Worm (Caenorhabditis elegans) whole organism, late embryonic: ENCODE measurements around the gene T26C5.4.

Source experiments
- C38D4.7 ChIP-seq: fragments of 200-800 bp; sonication (Bioruptor generic); optimal IDR thresholded peaks from 2 replicates; lab custom pipeline; 2018; ENCODE audit warnings: mild to moderate bottlenecking, missing genetic modification characterization, moderate library complexity, missing compliant biosample characterization
- K02D7.2 ChIP-seq: sonication (generic microtip); optimal IDR thresholded peaks from 2 replicates; lab custom pipeline; 2017; ENCODE audit warnings: mild to moderate bottlenecking, missing genetic modification characterization, missing compliant biosample characterization
- K09A11.1 ChIP-seq: sonication (generic microtip); optimal IDR thresholded peaks from 2 replicates; lab custom pipeline; 2017; ENCODE audit warnings: antibody characterized with exemption, mild to moderate bottlenecking, missing genetic modification characterization, missing compliant biosample characterization; ENCODE audit not compliant: insufficient read depth
- ahr-1 ChIP-seq: sonication (generic microtip); optimal IDR thresholded peaks from 2 replicates; lab custom pipeline; 2016; ENCODE audit warnings: missing genetic modification characterization, missing compliant biosample characterization
- ama-1 ChIP-seq: fragments of 150-350 bp; optimal IDR thresholded peaks from 2 replicates; lab custom pipeline; 2014
- ceh-18 ChIP-seq: sonication (generic microtip); optimal IDR thresholded peaks from 2 replicates; lab custom pipeline; 2016; ENCODE audit warnings: missing genetic modification characterization, missing compliant biosample characterization
- ceh-19 ChIP-seq: fragments of 200-800 bp; sonication (Bioruptor generic); optimal IDR thresholded peaks from 2 replicates; lab custom pipeline; 2018; ENCODE audit warnings: mild to moderate bottlenecking, missing genetic modification characterization, missing compliant biosample characterization
- ceh-2 ChIP-seq: sonication (generic microtip); optimal IDR thresholded peaks from 2 replicates; lab custom pipeline; 2016; ENCODE audit warnings: missing genotype, missing genetic modification characterization, missing compliant biosample characterization
- ceh-24 ChIP-seq: sonication (generic microtip); optimal IDR thresholded peaks from 2 replicates; lab custom pipeline; 2016; ENCODE audit warnings: mild to moderate bottlenecking, missing genetic modification characterization, missing compliant biosample characterization
- ceh-31 ChIP-seq: sonication (generic microtip); optimal IDR thresholded peaks from 2 replicates; lab custom pipeline; 2016; ENCODE audit warnings: missing genetic modification characterization, missing compliant biosample characterization
- ceh-6 ChIP-seq: fragments of 200-800 bp; sonication (Bioruptor generic); optimal IDR thresholded peaks from 2 replicates; lab custom pipeline; 2018; ENCODE audit warnings: mild to moderate bottlenecking, missing genetic modification characterization, missing compliant biosample characterization
- dve-1 ChIP-seq: sonication (generic microtip); optimal IDR thresholded peaks from 2 replicates; lab custom pipeline; 2017; ENCODE audit warnings: antibody characterized with exemption, mild to moderate bottlenecking, missing genetic modification characterization, missing compliant biosample characterization
- elt-2 ChIP-seq: sonication (generic microtip); optimal IDR thresholded peaks from 2 replicates; lab custom pipeline; 2016; ENCODE audit warnings: missing genetic modification reagents, missing genetic modification characterization, missing compliant biosample characterization
- eyg-1 ChIP-seq: sonication (generic microtip); optimal IDR thresholded peaks from 2 replicates; lab custom pipeline; 2016; ENCODE audit warnings: missing genotype, missing genetic modification characterization, missing compliant biosample characterization
- gmeb-2 ChIP-seq: sonication (generic microtip); optimal IDR thresholded peaks from 2 replicates; lab custom pipeline; 2016; ENCODE audit warnings: missing genetic modification characterization, inconsistent platforms, missing compliant biosample characterization
- hlh-13 ChIP-seq: fragments of 200-800 bp; sonication (Bioruptor generic); optimal IDR thresholded peaks from 2 replicates; lab custom pipeline; 2018; ENCODE audit warnings: mild to moderate bottlenecking, missing genetic modification characterization, missing compliant biosample characterization
- hlh-15 ChIP-seq: sonication (generic microtip); optimal IDR thresholded peaks from 2 replicates; lab custom pipeline; 2016; ENCODE audit warnings: missing genetic modification characterization, missing compliant biosample characterization
- hlh-30 ChIP-seq: sonication (generic microtip); optimal IDR thresholded peaks from 2 replicates; lab custom pipeline; 2017; ENCODE audit warnings: antibody characterized with exemption, missing genetic modification characterization, missing compliant biosample characterization; ENCODE audit not compliant: insufficient read depth
- lim-6 ChIP-seq: sonication (generic microtip); optimal IDR thresholded peaks from 2 replicates; lab custom pipeline; 2016; ENCODE audit warnings: missing genetic modification characterization, missing compliant biosample characterization
- lin-11 ChIP-seq: fragments of 200-800 bp; sonication (Bioruptor generic); optimal IDR thresholded peaks from 2 replicates; lab custom pipeline; 2018; ENCODE audit warnings: mild to moderate bottlenecking, missing genetic modification characterization, missing compliant biosample characterization
- madf-2 ChIP-seq: sonication (generic microtip); optimal IDR thresholded peaks from 2 replicates; lab custom pipeline; 2017; ENCODE audit warnings: missing genetic modification characterization, missing compliant biosample characterization
- nfya-1 ChIP-seq: sonication (generic microtip); optimal IDR thresholded peaks from 2 replicates; lab custom pipeline; 2017; ENCODE audit warnings: missing genetic modification characterization, mild to moderate bottlenecking, missing compliant biosample characterization, antibody characterized with exemption, moderate library complexity
- npax-4 ChIP-seq: sonication (generic microtip); optimal IDR thresholded peaks from 2 replicates; lab custom pipeline; 2016; ENCODE audit warnings: missing genetic modification characterization, missing compliant biosample characterization
- odd-2 ChIP-seq: sonication (generic microtip); optimal IDR thresholded peaks from 2 replicates; lab custom pipeline; 2017; ENCODE audit warnings: antibody characterized with exemption, mild to moderate bottlenecking, missing genetic modification characterization, missing compliant biosample characterization
- pag-3 ChIP-seq: sonication (generic microtip); optimal IDR thresholded peaks from 2 replicates; lab custom pipeline; 2016; ENCODE audit warnings: missing compliant biosample characterization, missing genetic modification characterization, borderline replicate concordance
- pat-9 ChIP-seq: fragments of 200-800 bp; sonication (Bioruptor generic); optimal IDR thresholded peaks from 2 replicates; lab custom pipeline; 2018; ENCODE audit warnings: mild to moderate bottlenecking, missing genetic modification characterization, moderate library complexity, missing compliant biosample characterization
- pros-1 ChIP-seq: fragments of 150-350 bp; optimal IDR thresholded peaks from 2 replicates; lab custom pipeline; 2014; ENCODE audit warnings: missing biosample characterization, missing genetic modification reagents, missing genetic modification characterization
- rnt-1 ChIP-seq: sonication (generic microtip); optimal IDR thresholded peaks from 2 replicates; lab custom pipeline; 2016; ENCODE audit warnings: missing genetic modification characterization, missing compliant biosample characterization
- sdc-2 ChIP-seq: sonication (generic microtip); optimal IDR thresholded peaks from 2 replicates; lab custom pipeline; 2016; ENCODE audit warnings: missing genotype, missing genetic modification characterization, missing compliant biosample characterization
- sox-2 ChIP-seq: fragments of 200-800 bp; sonication (Bioruptor generic); IDR thresholded peaks from 2 replicates; pipeline ENCODE4 v1.3.6; 2022; ENCODE audit warnings: missing genetic modification reagents, missing genetic modification characterization, missing compliant biosample characterization
- sox-4 ChIP-seq: sonication (generic microtip); optimal IDR thresholded peaks from 2 replicates; lab custom pipeline; 2017; ENCODE audit warnings: mild to moderate bottlenecking, missing genetic modification characterization, inconsistent platforms, missing compliant biosample characterization
- tbx-2 ChIP-seq: sonication (generic microtip); optimal IDR thresholded peaks from 2 replicates; lab custom pipeline; 2016; ENCODE audit warnings: missing genetic modification characterization, missing compliant biosample characterization
- ttx-3 ChIP-seq: sonication (generic microtip); optimal IDR thresholded peaks from 2 replicates; lab custom pipeline; 2016; ENCODE audit warnings: missing genetic modification reagents, missing genetic modification characterization, missing compliant biosample characterization
- unc-3 ChIP-seq, 2 experiments: fragments of 200-800 bp in 1 of 2; sonication (Bioruptor generic) in 1 of 2; sonication (generic microtip) in 1 of 2; conservative IDR thresholded peaks in 1 of 2; optimal IDR thresholded peaks in 1 of 2; 2 replicates each; pipeline versions ENCODE4 v1.3.6 to Lab custom; 2016 to 2022; ENCODE audit warnings: missing compliant biosample characterization in 2 of 2, missing genetic modification characterization in 2 of 2, missing genetic modification reagents in 1 of 2
- unc-42 ChIP-seq: sonication (generic microtip); optimal IDR thresholded peaks from 2 replicates; lab custom pipeline; 2016; ENCODE audit warnings: missing genotype, missing genetic modification characterization, missing compliant biosample characterization
- unc-55 ChIP-seq: sonication (generic microtip); optimal IDR thresholded peaks from 2 replicates; lab custom pipeline; 2017; ENCODE audit warnings: missing biosample characterization, missing genetic modification reagents, missing genetic modification characterization

Gene T26C5.4

DNA sequence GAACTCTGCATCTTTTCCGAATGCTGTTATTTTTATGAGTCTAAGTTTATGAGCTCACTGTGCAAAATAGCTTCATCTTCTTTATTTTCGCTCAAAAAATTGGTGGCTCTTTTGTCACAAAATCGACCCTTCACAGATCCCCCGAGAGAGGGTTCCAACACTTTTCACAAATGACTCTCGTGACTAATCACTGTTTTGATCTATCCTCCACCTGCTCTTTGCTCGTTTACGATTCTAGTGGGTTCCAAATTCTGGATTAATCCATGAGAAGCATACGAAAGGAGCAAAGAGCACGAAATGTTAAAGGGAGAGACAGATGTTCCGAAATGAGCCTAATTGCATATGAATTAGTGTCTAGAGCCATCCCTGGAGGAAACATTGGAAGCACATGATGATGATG lies 11.1 kb upstream of the T26C5.4 start:
- TF ChIP-seq unc-42 (tag; lab: Kevin White, UChicago) (peak; percentile 5), hlh-13 (GFP tag; lab: Kevin White, UChicago) (no peak), unc-3 (GFP tag; conservative IDR thresholded peaks at IDR 0.05; lab: Robert Waterston, UW) (no peak), unc-3 (tag; optimal IDR thresholded peaks at IDR 0.05; lab: Kevin White, UChicago) (peak; percentile 16), pag-3 (tag; lab: Kevin White, UChicago) (no peak), pros-1 (no peak), sox-4 (tag; lab: Kevin White, UChicago) (no peak), hlh-30 (tag; lab: Kevin White, UChicago) (no peak)

ce11 chrII:9260026-9260425 lies 9.7 kb upstream of the T26C5.4 start:
- TF ChIP-seq tbx-2, result no peak
- TF ChIP-seq ama-1 (lab: Kevin White, UChicago), result peak; percentile 65
- TF ChIP-seq nfya-1, result peak; percentile 5
- peak; percentile 19 for TF ChIP-seq unc-55 (GFP tag; lab: Kevin White, UChicago)
- no peak for TF ChIP-seq pat-9
- TF ChIP-seq, all 69 proteins: peak for 3

ce11 chrII:9258566-9258965 lies 8.2 kb upstream of the T26C5.4 start:
- no peak for TF ChIP-seq pat-9
- peak; percentile 68 for TF ChIP-seq ama-1 (lab: Kevin White, UChicago)

- peak; percentile 9 for TF ChIP-seq ceh-24
- no peak for TF ChIP-seq ceh-2 (tag; lab: Kevin White, UChicago)
- no peak for TF ChIP-seq ttx-3
- TF ChIP-seq ceh-31 (tag; lab: Kevin White, UChicago), result no peak
- TF ChIP-seq sox-4 (tag; lab: Kevin White, UChicago), result no peak
- peak; percentile 25 for TF ChIP-seq madf-2
- TF ChIP-seq ceh-6 (GFP tag; lab: Kevin White, UChicago), result peak; percentile 17
Observed at ce11 chrII:9258034-9258556, 7.8 kb upstream of the T26C5.4 start.

DNA sequence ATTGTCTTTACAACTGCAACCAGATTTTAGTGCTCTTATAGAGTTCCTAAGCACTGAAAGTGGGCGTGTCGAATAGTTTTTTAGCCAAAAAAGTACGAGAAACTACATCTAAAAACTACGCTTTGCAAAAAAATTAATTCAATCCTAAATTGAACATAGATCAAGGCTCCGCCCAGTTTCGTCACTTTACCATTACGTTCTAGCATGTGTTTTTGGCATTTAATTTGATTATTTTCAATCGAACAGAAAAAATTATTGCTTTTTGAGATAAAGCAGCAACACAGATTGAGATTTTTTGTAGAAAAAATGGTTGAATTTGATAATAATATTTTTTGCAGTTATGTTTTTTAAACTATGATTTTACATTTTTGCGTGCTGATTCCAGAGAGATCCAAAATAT lies 3.9 kb upstream of the T26C5.4 start, which contains the start of gene nlp-82:
Gene nlp-82 (minus strand): TSS at position 101 of the 400 bp plus-strand sequence.
- TF ChIP-seq dve-1, result no peak

ce11 chrII:9251529-9251928 lies 1.2 kb upstream of the T26C5.4 start:
- no peak for TF ChIP-seq elt-2 (tag; lab: Kevin White, UChicago)
- no peak for TF ChIP-seq unc-55 (GFP tag; lab: Kevin White, UChicago)
- TF ChIP-seq gmeb-2 (tag; lab: Kevin White, UChicago), result no peak
- TF ChIP-seq ahr-1 (tag; lab: Kevin White, UChicago), result no peak
- TF ChIP-seq lim-6 (tag; lab: Kevin White, UChicago), result no peak
- no peak for TF ChIP-seq ceh-24
- TF ChIP-seq hlh-15, result no peak
- no peak for TF ChIP-seq C38D4.7 (GFP tag; lab: Kevin White, UChicago)
- no peak for TF ChIP-seq lin-11
- TF ChIP-seq sdc-2 (tag; lab: Kevin White, UChicago), result no peak
- TF ChIP-seq ceh-19, result no peak

DNA sequence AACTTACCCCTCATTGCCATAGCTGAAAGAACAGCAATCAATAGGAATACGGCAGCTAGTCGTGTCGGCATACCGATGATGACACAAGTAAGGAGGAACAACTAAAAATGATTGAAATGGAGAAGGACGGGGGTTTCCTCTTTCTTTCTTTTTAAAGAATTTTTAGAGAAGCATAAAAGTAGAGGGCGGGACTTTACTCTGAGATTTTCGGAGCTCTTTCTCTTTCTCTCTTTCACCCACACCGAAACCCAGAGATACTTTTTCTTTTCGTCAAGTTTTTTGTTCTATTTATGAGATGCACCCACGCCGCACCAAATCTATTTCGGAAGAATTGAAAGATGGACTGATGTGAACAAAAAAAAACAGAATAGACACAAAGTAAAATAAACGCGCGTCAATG lies 3.7 kb downstream of the T26C5.4 start, which contains the start of gene T26C5.5:
Gene T26C5.5 (minus strand): TSS at position 101 of the 400 bp plus-strand sequence.
- TF ChIP-seq K09A11.1 (tag; lab: Kevin White, UChicago) (no peak), rnt-1 (no peak), ceh-31 (tag; lab: Kevin White, UChicago) (no peak), ceh-18 (no peak), tbx-2 (no peak), dve-1 (no peak), npax-4 (tag; lab: Kevin White, UChicago) (no peak), eyg-1 (tag; lab: Kevin White, UChicago) (no peak), K02D7.2 (tag; lab: Kevin White, UChicago) (no peak), sox-2 (GFP tag; lab: Robert Waterston, UW) (no peak), pros-1 (no peak), odd-2 (tag; lab: Kevin White, UChicago) (no peak)
